Worm (Caenorhabditis elegans) whole organism, early embryonic: Measurements from ENCODE around the gene T11G6.5.

Experiments
- B0310.2 ChIP-seq: sonication (generic microtip); optimal IDR thresholded peaks from 2 replicates; lab custom pipeline; 2016; ENCODE audit warnings: mild to moderate bottlenecking, missing genetic modification characterization, missing compliant biosample characterization
- aly-1 ChIP-seq: sonication (generic microtip); optimal IDR thresholded peaks from 2 replicates; lab custom pipeline; 2016; ENCODE audit warnings: missing genetic modification characterization, missing compliant biosample characterization
- ama-1 ChIP-seq: fragments of 150-350 bp; optimal IDR thresholded peaks from 2 replicates; lab custom pipeline; 2014
- ceh-13 ChIP-seq: fragments of 200-800 bp; sonication (Bioruptor generic); optimal IDR thresholded peaks from 2 replicates; lab custom pipeline; 2018; ENCODE audit warnings: mild to moderate bottlenecking, missing genetic modification characterization, missing compliant biosample characterization
- ceh-36 ChIP-seq: sonication (generic microtip); optimal IDR thresholded peaks from 2 replicates; lab custom pipeline; 2016; ENCODE audit warnings: missing genetic modification characterization, inconsistent platforms, missing compliant biosample characterization
- ets-7 ChIP-seq: sonication (generic microtip); optimal IDR thresholded peaks from 2 replicates; lab custom pipeline; 2016; ENCODE audit warnings: missing genotype, missing genetic modification characterization, missing compliant biosample characterization
- flt-1 ChIP-seq: fragments of 200-800 bp; sonication (Bioruptor generic); IDR thresholded peaks from 2 replicates; pipeline ENCODE4 v1.3.6; 2022; ENCODE audit warnings: missing genetic modification characterization, missing compliant biosample characterization
- hmbx-1 ChIP-seq: sonication (generic microtip); optimal IDR thresholded peaks from 2 replicates; lab custom pipeline; 2016; ENCODE audit warnings: mild to moderate bottlenecking, missing genetic modification characterization, missing compliant biosample characterization
- hmg-4 ChIP-seq: fragments of 200-800 bp; sonication (Bioruptor generic); optimal IDR thresholded peaks from 2 replicates; lab custom pipeline; 2018; ENCODE audit warnings: mild to moderate bottlenecking, missing genetic modification characterization, missing compliant biosample characterization
- pes-1 ChIP-seq: fragments of 200-800 bp; sonication (Bioruptor generic); IDR thresholded peaks from 2 replicates; pipeline ENCODE4 v1.3.6; 2022; ENCODE audit warnings: missing genetic modification reagents, missing genetic modification characterization, missing compliant biosample characterization
- sea-1 ChIP-seq: fragments of 200-800 bp; sonication (Bioruptor generic); conservative IDR thresholded peaks from 2 replicates; pipeline ENCODE4 v1.3.6; 2022; ENCODE audit warnings: missing genetic modification characterization, missing compliant biosample characterization
- tbx-37 ChIP-seq: fragments of 200-800 bp; sonication (Bioruptor generic); conservative IDR thresholded peaks from 2 replicates; pipeline ENCODE4 v1.3.6; 2022; ENCODE audit warnings: missing genetic modification reagents, missing genetic modification characterization, missing compliant biosample characterization
- tra-4 ChIP-seq: sonication (generic microtip); optimal IDR thresholded peaks from 2 replicates; lab custom pipeline; 2017; ENCODE audit warnings: missing genetic modification characterization, missing compliant biosample characterization

ce11 chrIV:10858300-10859016 lies 15.9 kb upstream of the T11G6.5 start, which contains the start of the genes T11G6.2 and hars-1:
- no peak for TF ChIP-seq aly-1 (tag; lab: Kevin White, UChicago)
- TF ChIP-seq flt-1 (GFP tag; lab: Robert Waterston, UW): no peak
- TF ChIP-seq ama-1 (lab: Kevin White, UChicago): no peak
- no peak for TF ChIP-seq ets-7 (tag; lab: Kevin White, UChicago)
- TF ChIP-seq ceh-13 (GFP tag; lab: Kevin White, UChicago): no peak
- TF ChIP-seq hmg-4 (GFP tag; lab: Kevin White, UChicago): no peak
- no peak for TF ChIP-seq ceh-36
- no peak for TF ChIP-seq pes-1 (GFP tag; lab: Robert Waterston, UW)
- no peak for TF ChIP-seq sea-1
- TF ChIP-seq tbx-37 (GFP tag; lab: Robert Waterston, UW): no peak
- no peak for TF ChIP-seq hmbx-1 (tag; lab: Kevin White, UChicago)
- TF ChIP-seq B0310.2 (tag; lab: Kevin White, UChicago): no peak
- TF ChIP-seq tra-4 (tag; lab: Kevin White, UChicago): no peak
